Worm (Caenorhabditis elegans) whole organism, L4/young adult: Measurements from ENCODE around the gene lnp-1.

Experiments
- W03F9.2 ChIP-seq: fragments of 150-350 bp; optimal IDR thresholded peaks from 2 replicates; lab custom pipeline; 2014; ENCODE audit warnings: missing biosample characterization, missing genetic modification characterization
- dao-5 ChIP-seq: sonication (generic microtip); optimal IDR thresholded peaks from 2 replicates; lab custom pipeline; 2016; ENCODE audit warnings: missing genotype, missing genetic modification characterization, moderate library complexity, missing compliant biosample characterization
- him-1 ChIP-seq: sonication (generic microtip); optimal IDR thresholded peaks from 2 replicates; lab custom pipeline; 2016; ENCODE audit warnings: missing genotype, missing genetic modification reagents, missing genetic modification characterization, missing compliant biosample characterization

DNA sequence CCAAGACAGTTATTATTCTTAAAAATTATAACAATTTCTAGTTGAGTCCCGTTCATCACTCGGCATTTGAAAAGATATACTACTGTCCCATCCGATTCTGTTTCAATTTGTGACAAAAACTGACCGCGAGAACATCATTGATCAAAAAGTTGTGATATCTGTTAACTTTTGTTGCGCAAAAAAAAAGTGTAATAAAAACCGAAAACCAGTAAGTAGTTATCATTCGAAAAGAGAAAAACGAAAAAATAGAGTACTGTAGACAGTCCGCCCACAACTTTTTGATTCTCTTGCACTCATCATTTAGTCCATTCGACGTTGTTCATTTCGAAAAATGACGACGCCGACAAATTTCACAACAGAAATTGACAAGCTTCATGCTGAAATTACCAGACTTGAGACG lies 17.4 kb upstream of the lnp-1 start, which contains the start of gene amt-1:
- no peak for TF ChIP-seq him-1 (tag; lab: Kevin White, UChicago)
- no peak for TF ChIP-seq W03F9.2 (tag; lab: Kevin White, UChicago)
- TF ChIP-seq dao-5 (tag; lab: Kevin White, UChicago), result no peak
